Fruit fly (Drosophila melanogaster) S2 (cell line): ENCODE results near the gene CG3345.

Experiments
- CG8478 ChIP-seq: fragments of >200 bp; optimal IDR thresholded peaks from 2 replicates; lab custom pipeline; 2018
- CTCF ChIP-seq, 2 experiments: fragments of >200 bp; optimal IDR thresholded peaks; 2 replicates each; lab custom pipeline; 2018

dm6 chr2L:300877-301706, 32.2 kb downstream of the CG3345 start:
- no peak for TF ChIP-seq CG8478
- no peak for TF ChIP-seq CTCF (optimal IDR thresholded peaks at IDR 0.05; lab: Kevin White, UChicago)
